Worm (Caenorhabditis elegans) whole organism, mixed stage, embryonic: Measurements from ENCODE around the gene msp-65.

Experiments used
- M03D4.4 ChIP-seq: sonication (generic microtip); optimal IDR thresholded peaks from 2 replicates; lab custom pipeline; 2017; ENCODE audit warnings: mild to moderate bottlenecking, missing genetic modification characterization, missing compliant biosample characterization
- bed-3 ChIP-seq: fragments of 200-800 bp; sonication (Bioruptor generic); optimal IDR thresholded peaks from 3 replicates; lab custom pipeline; 2018; ENCODE audit warnings: mild to moderate bottlenecking, missing genetic modification characterization, moderate library complexity, missing compliant biosample characterization
- ceh-39 ChIP-seq: fragments of 150-350 bp; optimal IDR thresholded peaks from 2 replicates; lab custom pipeline; 2014; ENCODE audit warnings: missing biosample characterization, missing genetic modification characterization
- ceh-43 ChIP-seq: fragments of 200-800 bp; sonication (Bioruptor generic); optimal IDR thresholded peaks from 2 replicates; lab custom pipeline; 2018; ENCODE audit warnings: mild to moderate bottlenecking, missing genetic modification characterization, moderate library complexity, missing compliant biosample characterization
- ceh-83 ChIP-seq: fragments of 200-800 bp; sonication (Bioruptor generic); optimal IDR thresholded peaks from 2 replicates; lab custom pipeline; 2018; ENCODE audit warnings: mild to moderate bottlenecking, missing genetic modification characterization, missing compliant biosample characterization
- cnd-1 ChIP-seq: fragments of 200-800 bp; sonication (Bioruptor generic); optimal IDR thresholded peaks from 2 replicates; lab custom pipeline; 2018; ENCODE audit warnings: mild to moderate bottlenecking, missing genetic modification characterization, missing compliant biosample characterization
- drap-1 ChIP-seq: fragments of 200-800 bp; sonication (Bioruptor generic); optimal IDR thresholded peaks from 3 replicates; lab custom pipeline; 2018; ENCODE audit warnings: mild to moderate bottlenecking, missing genetic modification characterization, missing compliant biosample characterization
- elt-1 ChIP-seq: sonication (generic microtip); optimal IDR thresholded peaks from 2 replicates; lab custom pipeline; 2017; ENCODE audit warnings: missing genetic modification characterization, mild to moderate bottlenecking, missing compliant biosample characterization, antibody characterized with exemption, moderate library complexity, borderline replicate concordance; ENCODE audit not compliant: insufficient read depth
- elt-3 ChIP-seq: fragments of 150-350 bp; optimal IDR thresholded peaks from 2 replicates; lab custom pipeline; 2014; ENCODE audit warnings: missing biosample characterization, missing genetic modification characterization
- flh-1 ChIP-seq: fragments of 200-800 bp; sonication (Bioruptor generic); optimal IDR thresholded peaks from 2 replicates; lab custom pipeline; 2018; ENCODE audit warnings: mild to moderate bottlenecking, missing genetic modification characterization, moderate library complexity, missing compliant biosample characterization
- ham-2 ChIP-seq: fragments of 200-800 bp; sonication (Bioruptor generic); optimal IDR thresholded peaks from 2 replicates; lab custom pipeline; 2018; ENCODE audit warnings: mild to moderate bottlenecking, missing genetic modification characterization, missing compliant biosample characterization
- lin-13 ChIP-seq: fragments of 150-350 bp; optimal IDR thresholded peaks from 2 replicates; lab custom pipeline; 2014; ENCODE audit warnings: missing biosample characterization, missing genetic modification characterization
- lin-32 ChIP-seq: fragments of 200-800 bp; sonication (Bioruptor generic); optimal IDR thresholded peaks from 2 replicates; lab custom pipeline; 2018; ENCODE audit warnings: mild to moderate bottlenecking, missing genetic modification characterization, missing compliant biosample characterization
- lsy-2 ChIP-seq: fragments of 150-350 bp; optimal IDR thresholded peaks from 2 replicates; lab custom pipeline; 2014; ENCODE audit warnings: missing biosample characterization, missing genetic modification characterization
- mab-5 ChIP-seq: fragments of 150-350 bp; optimal IDR thresholded peaks from 2 replicates; lab custom pipeline; 2014; ENCODE audit warnings: missing biosample characterization, missing genetic modification characterization
- mep-1 ChIP-seq: fragments of 150-350 bp; optimal IDR thresholded peaks from 2 replicates; lab custom pipeline; 2017; ENCODE audit warnings: missing biosample characterization, missing genetic modification reagents, missing genetic modification characterization, inconsistent platforms
- nhr-12 ChIP-seq: fragments of 150-350 bp; optimal IDR thresholded peaks from 2 replicates; lab custom pipeline; 2014; ENCODE audit warnings: missing biosample characterization, missing genetic modification characterization
- nhr-2 ChIP-seq: fragments of 150-350 bp; optimal IDR thresholded peaks from 2 replicates; lab custom pipeline; 2014; ENCODE audit warnings: missing biosample characterization, missing genetic modification characterization
- nhr-237 ChIP-seq: fragments of 150-350 bp; optimal IDR thresholded peaks from 2 replicates; lab custom pipeline; 2014; ENCODE audit warnings: missing biosample characterization, missing genetic modification characterization
- nhr-28 ChIP-seq: fragments of 150-350 bp; optimal IDR thresholded peaks from 2 replicates; lab custom pipeline; 2014; ENCODE audit warnings: missing biosample characterization, missing genetic modification characterization
- nhr-76 ChIP-seq: sonication (generic microtip); optimal IDR thresholded peaks from 2 replicates; lab custom pipeline; 2017; ENCODE audit warnings: missing biosample characterization, missing genetic modification characterization
- pha-4 ChIP-seq: fragments of 150-350 bp; optimal IDR thresholded peaks from 2 replicates; lab custom pipeline; 2018; ENCODE audit warnings: missing biosample characterization, missing genetic modification reagents, missing genetic modification characterization
- sem-2 ChIP-seq: fragments of 200-800 bp; sonication (Bioruptor generic); optimal IDR thresholded peaks from 2 replicates; lab custom pipeline; 2018; ENCODE audit warnings: mild to moderate bottlenecking, missing genetic modification characterization, missing compliant biosample characterization
- sptf-1 ChIP-seq: sonication (generic microtip); optimal IDR thresholded peaks from 2 replicates; lab custom pipeline; 2017; ENCODE audit warnings: mild to moderate bottlenecking, missing genetic modification characterization, moderate library complexity, missing compliant biosample characterization
- tbx-8 ChIP-seq: fragments of 200-800 bp; sonication (Bioruptor generic); optimal IDR thresholded peaks from 2 replicates; lab custom pipeline; 2018; ENCODE audit warnings: mild to moderate bottlenecking, missing genetic modification characterization, moderate library complexity, missing compliant biosample characterization
- unc-120 ChIP-seq: sonication (generic microtip); optimal IDR thresholded peaks from 2 replicates; lab custom pipeline; 2017; ENCODE audit warnings: missing genetic modification characterization, missing compliant biosample characterization; ENCODE audit not compliant: poor library complexity, severe bottlenecking
- unc-39 ChIP-seq: fragments of 150-350 bp; optimal IDR thresholded peaks from 2 replicates; lab custom pipeline; 2014; ENCODE audit warnings: missing biosample characterization, missing genetic modification characterization
- unc-62 ChIP-seq: fragments of 150-350 bp; optimal IDR thresholded peaks from 2 replicates; lab custom pipeline; 2014; ENCODE audit warnings: missing biosample characterization, missing genetic modification reagents, missing genetic modification characterization
- zip-8 ChIP-seq: fragments of 150-350 bp; optimal IDR thresholded peaks from 2 replicates; lab custom pipeline; 2014; ENCODE audit warnings: missing biosample characterization, missing genetic modification characterization
- ztf-11 ChIP-seq: fragments of 150-350 bp; optimal IDR thresholded peaks from 2 replicates; lab custom pipeline; 2014; ENCODE audit warnings: missing biosample characterization, missing genetic modification characterization

msp-65 gene

DNA sequence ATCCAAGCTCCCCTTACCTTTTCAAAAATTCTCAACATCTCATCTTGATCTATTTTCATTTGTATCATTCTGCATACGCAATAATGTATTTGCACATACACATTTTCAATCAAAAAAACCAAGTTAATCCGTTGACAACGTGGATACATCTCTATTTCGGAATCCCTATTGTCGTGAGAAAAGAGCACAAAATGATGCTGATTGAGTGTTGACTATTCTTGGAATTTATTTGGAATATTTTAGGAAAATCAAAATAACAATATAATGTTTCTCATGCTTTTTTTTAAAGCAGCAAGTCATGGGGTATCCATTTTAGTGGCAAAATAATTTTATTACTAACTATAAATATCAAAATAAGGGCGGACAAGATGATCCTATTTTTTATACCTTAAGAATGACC, 34.9 kb upstream of the msp-65 start:
- TF ChIP-seq nhr-237 (tag; lab: Kevin White, UChicago) = no peak
- TF ChIP-seq zip-8 (tag; lab: Kevin White, UChicago) = no peak
- no peak for TF ChIP-seq elt-1 (tag; lab: Kevin White, UChicago)

DNA sequence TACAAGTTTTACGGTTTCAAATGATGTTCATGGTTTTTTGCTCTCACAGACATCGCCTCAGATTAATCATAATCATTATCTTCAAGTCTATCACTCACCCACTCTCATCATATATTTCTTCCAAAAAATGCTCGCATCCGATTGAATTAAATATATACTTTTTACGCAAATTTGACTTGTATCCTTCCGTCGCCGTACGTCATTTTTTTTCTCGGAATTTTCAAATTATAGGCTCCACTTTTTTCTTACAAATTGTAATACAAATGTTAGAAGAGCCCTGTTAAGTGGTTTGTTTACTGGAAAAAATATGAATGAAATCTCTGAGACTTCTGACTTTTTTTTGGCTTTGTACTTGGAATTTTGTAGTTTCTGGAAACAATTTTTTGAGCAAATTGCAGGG, 29.1 kb upstream of the msp-65 start:
- no peak for TF ChIP-seq unc-62 (GFP tag; lab: Kevin White, UChicago)
- no peak for TF ChIP-seq flh-1 (GFP tag; lab: Kevin White, UChicago)
- TF ChIP-seq cnd-1 (tag; lab: Kevin White, UChicago) = no peak
- no peak for TF ChIP-seq tbx-8
- TF ChIP-seq nhr-2 = no peak
- no peak for TF ChIP-seq lin-32 (GFP tag; lab: Kevin White, UChicago)
- no peak for TF ChIP-seq sem-2 (GFP tag; lab: Kevin White, UChicago)
- no peak for TF ChIP-seq ceh-43
- no peak for TF ChIP-seq unc-39 (tag; lab: Kevin White, UChicago)
- TF ChIP-seq bed-3 (GFP tag; lab: Kevin White, UChicago) = no peak
- no peak for TF ChIP-seq lsy-2 (tag; lab: Kevin White, UChicago)
- TF ChIP-seq elt-1 (tag; lab: Kevin White, UChicago) = no peak
- TF ChIP-seq ztf-11 (tag; lab: Kevin White, UChicago) = no peak

DNA sequence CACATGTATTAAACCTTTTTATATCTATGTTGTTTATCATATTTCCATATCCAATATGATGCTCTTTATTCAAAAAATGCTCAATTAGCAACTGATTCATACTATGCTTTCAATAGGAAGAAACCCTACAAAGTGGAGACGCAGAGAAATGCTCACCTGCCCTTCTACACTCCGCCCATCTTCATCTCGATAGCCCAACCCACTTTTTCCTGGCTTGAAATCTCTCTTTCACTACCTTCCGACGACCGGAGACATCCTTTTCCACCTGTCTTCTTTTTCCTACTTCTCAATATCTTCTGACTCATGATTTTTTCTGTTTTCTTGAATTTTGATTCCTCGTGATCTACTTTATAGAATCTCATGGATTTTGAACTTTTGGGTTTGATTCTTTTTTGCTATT, 27.4 kb upstream of the msp-65 start:
- TF ChIP-seq unc-120 (tag; lab: Kevin White, UChicago) = no peak
- no peak for TF ChIP-seq tbx-8
- TF ChIP-seq mab-5 (tag; lab: Kevin White, UChicago) = no peak

- TF ChIP-seq nhr-237 (tag; lab: Kevin White, UChicago) (no peak), elt-1 (tag; lab: Kevin White, UChicago) (no peak), lsy-2 (tag; lab: Kevin White, UChicago) (no peak), drap-1 (GFP tag; lab: Kevin White, UChicago) (no peak), bed-3 (GFP tag; lab: Kevin White, UChicago) (no peak), unc-62 (GFP tag; lab: Kevin White, UChicago) (no peak), nhr-12 (tag; lab: Kevin White, UChicago) (no peak), zip-8 (tag; lab: Kevin White, UChicago) (no peak), sem-2 (GFP tag; lab: Kevin White, UChicago) (no peak), flh-1 (GFP tag; lab: Kevin White, UChicago) (no peak), elt-3 (tag; lab: Kevin White, UChicago) (no peak), M03D4.4 (tag; lab: Kevin White, UChicago) (no peak), unc-120 (tag; lab: Kevin White, UChicago) (no peak), sptf-1 (tag; lab: Kevin White, UChicago) (no peak), nhr-2 (no peak), lin-13 (tag; lab: Kevin White, UChicago) (no peak), nhr-76 (tag; lab: Kevin White, UChicago) (no peak)
Observed at ce11 chrIV:5290547-5290946, 25.8 kb upstream of the msp-65 start, which contains the start of gene nlp-47. nlp-47 (plus strand) TSS chrIV:5290847.

DNA sequence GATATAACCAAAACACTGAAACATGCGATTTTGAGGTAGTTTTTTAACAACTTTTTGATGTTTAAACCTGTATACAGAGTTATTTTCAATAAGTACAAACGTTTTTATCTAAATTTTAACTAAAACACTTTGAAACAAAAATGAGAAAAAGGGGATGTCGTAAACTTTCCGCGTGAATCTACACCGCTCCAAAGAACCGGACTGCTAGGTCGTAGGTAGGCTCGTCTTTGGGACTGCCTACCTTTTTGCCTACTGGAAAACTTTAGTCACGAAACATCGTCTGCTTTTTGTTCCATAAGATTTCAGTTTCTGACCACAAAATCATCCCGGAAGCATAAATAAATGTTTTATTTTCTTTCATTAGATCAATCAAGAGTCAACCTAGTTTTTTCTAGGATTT, 25.1 kb upstream of the msp-65 start:
- no peak for TF ChIP-seq ham-2 (GFP tag; lab: Kevin White, UChicago)
- no peak for TF ChIP-seq M03D4.4 (tag; lab: Kevin White, UChicago)
- no peak for TF ChIP-seq unc-120 (tag; lab: Kevin White, UChicago)
- TF ChIP-seq flh-1 (GFP tag; lab: Kevin White, UChicago) = no peak
- no peak for TF ChIP-seq tbx-8
- TF ChIP-seq ztf-11 (tag; lab: Kevin White, UChicago) = no peak
- TF ChIP-seq elt-1 (tag; lab: Kevin White, UChicago) = no peak
- no peak for TF ChIP-seq pha-4
- TF ChIP-seq cnd-1 (tag; lab: Kevin White, UChicago) = no peak
- no peak for TF ChIP-seq ceh-39 (tag; lab: Kevin White, UChicago)
- no peak for TF ChIP-seq lsy-2 (tag; lab: Kevin White, UChicago)
- TF ChIP-seq nhr-28 = no peak
- no peak for TF ChIP-seq unc-62 (GFP tag; lab: Kevin White, UChicago)
- no peak for TF ChIP-seq nhr-12 (tag; lab: Kevin White, UChicago)
- TF ChIP-seq bed-3 (GFP tag; lab: Kevin White, UChicago) = no peak
- TF ChIP-seq mep-1 = no peak
- TF ChIP-seq ceh-83 (GFP tag; lab: Kevin White, UChicago) = no peak
